Worm (Caenorhabditis elegans) whole organism, L3 larva: ENCODE data around the gene F56D6.21.
A peak's percentile ranks its signal among the peaks of the same experiment; 100 is the strongest.

ENCODE experiments used
- aly-2 ChIP-seq: fragments of 150-350 bp; optimal IDR thresholded peaks from 2 replicates; lab custom pipeline; 2014; ENCODE audit warnings: missing biosample characterization, missing genetic modification characterization
- ama-1 ChIP-seq: fragments of 150-350 bp; optimal IDR thresholded peaks from 2 replicates; lab custom pipeline; 2018
- ceh-16 ChIP-seq: sonication (generic microtip); optimal IDR thresholded peaks from 2 replicates; lab custom pipeline; 2017; ENCODE audit warnings: missing biosample characterization, missing genetic modification characterization
- ceh-82 ChIP-seq: fragments of 150-350 bp; optimal IDR thresholded peaks from 2 replicates; lab custom pipeline; 2014; ENCODE audit warnings: missing biosample characterization, missing genetic modification characterization
- daf-12 ChIP-seq: fragments of 150-350 bp; optimal IDR thresholded peaks from 2 replicates; lab custom pipeline; 2014; ENCODE audit warnings: missing biosample characterization, missing genetic modification reagents, missing genetic modification characterization
- elt-3 ChIP-seq, 3 experiments: fragments of 150-350 bp in 1 of 3; sonication (generic microtip) in 2 of 3; optimal IDR thresholded peaks; 2 replicates in 2 of 3; 4 replicates in 1 of 3; lab custom pipeline; 2014 to 2017; ENCODE audit warnings: missing biosample characterization in 3 of 3, missing genetic modification characterization in 3 of 3
- lin-39 ChIP-seq: fragments of 150-350 bp; optimal IDR thresholded peaks from 2 replicates; lab custom pipeline; 2018; ENCODE audit warnings: missing biosample characterization, missing genetic modification reagents, missing genetic modification characterization
- nfya-1 ChIP-seq: sonication (generic microtip); optimal IDR thresholded peaks from 2 replicates; lab custom pipeline; 2017; ENCODE audit warnings: missing genetic modification characterization, mild to moderate bottlenecking, missing compliant biosample characterization, antibody characterized with exemption, moderate library complexity; ENCODE audit not compliant: insufficient read depth
- nhr-11 ChIP-seq: fragments of 150-350 bp; optimal IDR thresholded peaks from 2 replicates; lab custom pipeline; 2014; ENCODE audit warnings: missing biosample characterization, missing genetic modification characterization
- nhr-25 ChIP-seq: sonication (generic microtip); optimal IDR thresholded peaks from 2 replicates; lab custom pipeline; 2017; ENCODE audit warnings: missing biosample characterization, missing genetic modification characterization
- pqm-1 ChIP-seq: fragments of 150-350 bp; optimal IDR thresholded peaks from 2 replicates; lab custom pipeline; 2017; ENCODE audit warnings: missing biosample characterization, missing genetic modification characterization, inconsistent platforms
- snpc-4 ChIP-seq: fragments of 150-350 bp; optimal IDR thresholded peaks from 2 replicates; lab custom pipeline; 2014; ENCODE audit warnings: missing biosample characterization, missing genetic modification characterization
- unc-62 ChIP-seq: fragments of 150-350 bp; sonication (generic microtip); optimal IDR thresholded peaks from 4 replicates; lab custom pipeline; 2014; ENCODE audit warnings: missing biosample characterization, missing genetic modification reagents, missing genetic modification characterization

ce11 chrIV:3857999-3858552 is 46.6 kb upstream of the F56D6.21 start:
- no peak for TF ChIP-seq ceh-82 (tag; lab: Kevin White, UChicago)
- TF ChIP-seq lin-39 (tag; lab: Kevin White, UChicago), result peak; percentile 7
- TF ChIP-seq nhr-25 (tag; lab: Kevin White, UChicago), result no peak
- TF ChIP-seq nfya-1 (tag; lab: Kevin White, UChicago), result no peak
- TF ChIP-seq ceh-16 (tag; lab: Kevin White, UChicago), result no peak
- TF ChIP-seq nhr-11 (tag; lab: Kevin White, UChicago), result no peak
- TF ChIP-seq unc-62, result no peak
- no peak for TF ChIP-seq pqm-1
- no peak for TF ChIP-seq aly-2 (tag; lab: Kevin White, UChicago)
- no peak for TF ChIP-seq daf-12 (tag; lab: Kevin White, UChicago)
- TF ChIP-seq ama-1 (lab: Kevin White, UChicago), result no peak
- TF ChIP-seq elt-3 (tag; optimal IDR thresholded peaks at IDR 0.05; lab: Kevin White, UChicago), result no peak
- no peak for TF ChIP-seq snpc-4 (tag; lab: Kevin White, UChicago)
